Worm (Caenorhabditis elegans): ENCODE data around the gene R09D1.13.

The R09D1.13 gene

DNA sequence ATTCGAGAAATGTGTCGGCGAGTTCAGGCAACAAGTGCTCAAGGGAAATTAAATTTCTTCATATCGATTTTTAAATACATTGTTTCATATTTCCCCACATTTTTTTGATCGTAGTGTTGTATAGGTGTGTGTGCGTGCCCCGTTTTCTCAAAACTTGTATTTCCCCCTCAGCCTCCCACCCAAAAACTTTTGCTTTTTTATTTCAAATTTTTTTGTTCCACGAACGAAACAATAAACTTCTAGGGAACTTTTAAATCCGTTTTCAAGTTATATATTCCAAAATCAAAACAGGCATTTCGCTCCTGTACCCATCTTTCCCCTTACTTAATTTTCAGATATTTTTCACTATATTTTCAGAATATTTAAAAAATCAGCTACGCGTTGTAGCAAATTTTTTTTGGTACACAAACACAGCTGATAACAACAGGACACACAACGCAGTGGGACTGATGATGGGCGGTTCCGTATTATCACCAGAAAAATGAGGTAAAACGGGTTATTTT, 27.2 kb downstream of the R09D1.13 start, which contains the start of the genes M176.4 and M176.16:
M176.4 (plus strand) TSS at position 301 of the 503 bp plus-strand sequence.
M176.16 (plus strand) TSS at position 453 of the 503 bp plus-strand sequence.
- TF ChIP-seq tra-4 (tag; optimal IDR thresholded peaks at IDR 0.05) (no peak), ceh-36 (tag; optimal IDR thresholded peaks at IDR 0.05) (no peak), ceh-13 (GFP tag; optimal IDR thresholded peaks at IDR 0.05) (no peak), F13C5.2 (tag; optimal IDR thresholded peaks at IDR 0.05) (no peak), pes-1 (GFP tag; IDR thresholded peaks at IDR 0.05) (no peak), tbx-37 (GFP tag; conservative IDR thresholded peaks at IDR 0.05) (no peak), tbx-11 (GFP tag; IDR thresholded peaks at IDR 0.05) (no peak), ama-1 (optimal IDR thresholded peaks at IDR 0.05) (no peak), scrt-1 (GFP tag; IDR thresholded peaks at IDR 0.05) (no peak), aly-1 (tag; optimal IDR thresholded peaks at IDR 0.05) (no peak), sea-1 (GFP tag; conservative IDR thresholded peaks at IDR 0.05) (no peak), hnd-1 (tag; optimal IDR thresholded peaks at IDR 0.05) (no peak), ets-7 (tag; optimal IDR thresholded peaks at IDR 0.05) (no peak), flt-1 (GFP tag; IDR thresholded peaks at IDR 0.05) (no peak), hmg-4 (GFP tag; optimal IDR thresholded peaks at IDR 0.05) (no peak), B0310.2 (tag; optimal IDR thresholded peaks at IDR 0.05) (no peak), hmbx-1 (tag; optimal IDR thresholded peaks at IDR 0.05) (no peak)

- TF ChIP-seq ama-1 (optimal IDR thresholded peaks at IDR 0.05) (no peak), tbx-37 (GFP tag; conservative IDR thresholded peaks at IDR 0.05) (no peak), pes-1 (GFP tag; IDR thresholded peaks at IDR 0.05) (no peak), B0310.2 (tag; optimal IDR thresholded peaks at IDR 0.05) (no peak), ets-7 (tag; optimal IDR thresholded peaks at IDR 0.05) (no peak), tra-4 (tag; optimal IDR thresholded peaks at IDR 0.05) (no peak), tbx-11 (GFP tag; IDR thresholded peaks at IDR 0.05) (no peak), F13C5.2 (tag; optimal IDR thresholded peaks at IDR 0.05) (no peak), scrt-1 (GFP tag; IDR thresholded peaks at IDR 0.05) (no peak), flt-1 (GFP tag; IDR thresholded peaks at IDR 0.05) (no peak), hmbx-1 (tag; optimal IDR thresholded peaks at IDR 0.05) (no peak), ceh-13 (GFP tag; optimal IDR thresholded peaks at IDR 0.05) (no peak), sea-1 (GFP tag; conservative IDR thresholded peaks at IDR 0.05) (no peak), hmg-4 (GFP tag; optimal IDR thresholded peaks at IDR 0.05) (no peak), aly-1 (tag; optimal IDR thresholded peaks at IDR 0.05) (no peak), ceh-36 (tag; optimal IDR thresholded peaks at IDR 0.05) (no peak), hnd-1 (tag; optimal IDR thresholded peaks at IDR 0.05) (no peak)
These were observed 28.6 kb downstream of the R09D1.13 start, which contains the start of the genes gss-1 and chch-3 for ce11 chrII:9416381-9417276. TSS of gene gss-1 (minus strand) at chrII:9416431. TSS of gene chch-3 (plus strand) at chrII:9417013.

ce11 chrII:9412086-9412608, 33.1 kb downstream of the R09D1.13 start, which contains the start of gene arrd-3:
TSS of gene arrd-3 (plus strand) at chrII:9412558.
- no peak for TF ChIP-seq sea-1 (GFP tag; conservative IDR thresholded peaks at IDR 0.05)
- TF ChIP-seq tbx-11 (GFP tag; IDR thresholded peaks at IDR 0.05): no peak
- no peak for TF ChIP-seq F13C5.2 (tag; optimal IDR thresholded peaks at IDR 0.05)
- TF ChIP-seq ceh-13 (GFP tag; optimal IDR thresholded peaks at IDR 0.05): no peak
- no peak for TF ChIP-seq flt-1 (GFP tag; IDR thresholded peaks at IDR 0.05)
- no peak for TF ChIP-seq scrt-1 (GFP tag; IDR thresholded peaks at IDR 0.05)
- TF ChIP-seq aly-1 (tag; optimal IDR thresholded peaks at IDR 0.05): no peak
- no peak for TF ChIP-seq ceh-36 (tag; optimal IDR thresholded peaks at IDR 0.05)
- TF ChIP-seq pes-1 (GFP tag; IDR thresholded peaks at IDR 0.05): no peak
- TF ChIP-seq ama-1 (optimal IDR thresholded peaks at IDR 0.05): no peak
- TF ChIP-seq hmbx-1 (tag; optimal IDR thresholded peaks at IDR 0.05): no peak
- no peak for TF ChIP-seq hnd-1 (tag; optimal IDR thresholded peaks at IDR 0.05)
- TF ChIP-seq tbx-37 (GFP tag; conservative IDR thresholded peaks at IDR 0.05): no peak
- TF ChIP-seq hmg-4 (GFP tag; optimal IDR thresholded peaks at IDR 0.05): no peak
- no peak for TF ChIP-seq B0310.2 (tag; optimal IDR thresholded peaks at IDR 0.05)
- no peak for TF ChIP-seq ets-7 (tag; optimal IDR thresholded peaks at IDR 0.05)
- no peak for TF ChIP-seq tra-4 (tag; optimal IDR thresholded peaks at IDR 0.05)

DNA sequence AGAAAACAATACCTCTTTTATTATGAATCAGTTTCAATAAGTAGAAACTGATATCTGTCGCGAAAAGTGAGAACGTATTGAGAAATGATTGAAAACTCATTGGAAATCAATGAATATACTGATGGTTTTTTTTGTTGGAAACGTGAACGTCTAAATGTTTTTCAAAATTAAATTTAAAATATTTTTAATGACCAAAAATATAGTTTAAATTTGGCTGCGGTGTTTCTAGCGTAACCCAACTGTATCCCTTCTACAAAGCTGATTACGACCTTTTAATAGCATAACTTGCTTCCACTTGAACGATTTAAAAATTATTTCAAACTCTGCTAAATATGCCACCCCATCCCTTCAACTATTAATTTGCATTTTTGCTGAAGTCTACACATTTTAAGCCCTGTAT, 33.8 kb downstream of the R09D1.13 start, which contains the start of gene M176.9:
M176.9 (minus strand) TSS at position 101 of the 400 bp plus-strand sequence.
- TF ChIP-seq scrt-1 (GFP tag; IDR thresholded peaks at IDR 0.05): no peak
- no peak for TF ChIP-seq flt-1 (GFP tag; IDR thresholded peaks at IDR 0.05)
- TF ChIP-seq sea-1 (GFP tag; conservative IDR thresholded peaks at IDR 0.05): no peak
- no peak for TF ChIP-seq ama-1 (optimal IDR thresholded peaks at IDR 0.05)
- no peak for TF ChIP-seq hnd-1 (tag; optimal IDR thresholded peaks at IDR 0.05)
- no peak for TF ChIP-seq hmbx-1 (tag; optimal IDR thresholded peaks at IDR 0.05)
- no peak for TF ChIP-seq ets-7 (tag; optimal IDR thresholded peaks at IDR 0.05)
- TF ChIP-seq tbx-37 (GFP tag; conservative IDR thresholded peaks at IDR 0.05): no peak
- TF ChIP-seq tra-4 (tag; optimal IDR thresholded peaks at IDR 0.05): no peak
- no peak for TF ChIP-seq hmg-4 (GFP tag; optimal IDR thresholded peaks at IDR 0.05)
- TF ChIP-seq F13C5.2 (tag; optimal IDR thresholded peaks at IDR 0.05): no peak
- no peak for TF ChIP-seq B0310.2 (tag; optimal IDR thresholded peaks at IDR 0.05)
- TF ChIP-seq tbx-11 (GFP tag; IDR thresholded peaks at IDR 0.05): no peak
- TF ChIP-seq ceh-36 (tag; optimal IDR thresholded peaks at IDR 0.05): no peak

ce11 chrII:9407469-9407868, 37.8 kb downstream of the R09D1.13 start, which contains the start of gene arrd-2:
TSS of gene arrd-2 (plus strand) at chrII:9407769.
- TF ChIP-seq ama-1 (optimal IDR thresholded peaks at IDR 0.05) (no peak), hmg-4 (GFP tag; optimal IDR thresholded peaks at IDR 0.05) (no peak), tbx-11 (GFP tag; IDR thresholded peaks at IDR 0.05) (no peak), hnd-1 (tag; optimal IDR thresholded peaks at IDR 0.05) (no peak), B0310.2 (tag; optimal IDR thresholded peaks at IDR 0.05) (no peak), ets-7 (tag; optimal IDR thresholded peaks at IDR 0.05) (no peak), sea-1 (GFP tag; conservative IDR thresholded peaks at IDR 0.05) (no peak), hmbx-1 (tag; optimal IDR thresholded peaks at IDR 0.05) (no peak), tra-4 (tag; optimal IDR thresholded peaks at IDR 0.05) (no peak), scrt-1 (GFP tag; IDR thresholded peaks at IDR 0.05) (no peak), ceh-36 (tag; optimal IDR thresholded peaks at IDR 0.05) (no peak), aly-1 (tag; optimal IDR thresholded peaks at IDR 0.05) (no peak), tbx-37 (GFP tag; conservative IDR thresholded peaks at IDR 0.05) (no peak), flt-1 (GFP tag; IDR thresholded peaks at IDR 0.05) (no peak), F13C5.2 (tag; optimal IDR thresholded peaks at IDR 0.05) (no peak)
